Worm (Caenorhabditis elegans): Measurements from ENCODE around the gene C02B10.6.

C02B10.6 gene

ce11 chrIV:5078846-5079245 lies 8.2 kb downstream of the C02B10.6 start:
- TF ChIP-seq nhr-43 (tag; optimal IDR thresholded peaks at IDR 0.05; ENCODE audit: poor library complexity, severe bottlenecking) (no peak), nhr-25 (tag; optimal IDR thresholded peaks at IDR 0.05) (no peak), nhr-23 (tag; optimal IDR thresholded peaks at IDR 0.05) (no peak), ceh-82 (tag; optimal IDR thresholded peaks at IDR 0.05) (no peak), nhr-67 (tag; optimal IDR thresholded peaks at IDR 0.05) (no peak), lin-15B (tag; optimal IDR thresholded peaks at IDR 0.05) (no peak), jun-1 (tag; optimal IDR thresholded peaks at IDR 0.05) (no peak), nhr-237 (tag; optimal IDR thresholded peaks at IDR 0.05) (no peak), ceh-9 (tag; optimal IDR thresholded peaks at IDR 0.05) (no peak), nhr-28 (tag; optimal IDR thresholded peaks at IDR 0.05) (no peak), egl-27 (tag; optimal IDR thresholded peaks at IDR 0.05) (no peak), lin-39 (tag; optimal IDR thresholded peaks at IDR 0.05) (peak; percentile 52), ztf-4 (tag; optimal IDR thresholded peaks at IDR 0.05) (no peak), fkh-10 (GFP tag; optimal IDR thresholded peaks at IDR 0.05) (no peak), nhr-12 (tag; optimal IDR thresholded peaks at IDR 0.05) (no peak), egl-5 (tag; optimal IDR thresholded peaks at IDR 0.05) (peak; percentile 42), zag-1 (tag; optimal IDR thresholded peaks at IDR 0.05) (no peak), hmg-11 (tag; optimal IDR thresholded peaks at IDR 0.05) (peak; percentile 1), ama-1 (optimal IDR thresholded peaks at IDR 0.05) (no peak), ztf-11 (tag; optimal IDR thresholded peaks at IDR 0.05) (no peak), lsy-12 (tag; optimal IDR thresholded peaks at IDR 0.05) (no peak), nfya-1 (tag; optimal IDR thresholded peaks at IDR 0.05; ENCODE audit: insufficient read depth) (peak; percentile 19)

ce11 chrIV:5081122-5081521 lies 10.4 kb downstream of the C02B10.6 start:
- TF ChIP-seq pha-4 (tag; optimal IDR thresholded peaks at IDR 0.05) = no peak
- TF ChIP-seq ceh-9 (tag; optimal IDR thresholded peaks at IDR 0.05) = no peak
- TF ChIP-seq lsy-12 (tag; optimal IDR thresholded peaks at IDR 0.05) = no peak
- TF ChIP-seq mdl-1 (tag; optimal IDR thresholded peaks at IDR 0.05) = no peak
- TF ChIP-seq nfya-1 (tag; optimal IDR thresholded peaks at IDR 0.05; ENCODE audit: insufficient read depth) = peak; percentile 48
- no peak for TF ChIP-seq nhr-76 (tag; optimal IDR thresholded peaks at IDR 0.05)
- TF ChIP-seq unc-62 (GFP tag; optimal IDR thresholded peaks at IDR 0.05) = no peak
- no peak for TF ChIP-seq unc-39 (tag; optimal IDR thresholded peaks at IDR 0.05)
- TF ChIP-seq fos-1 (tag; optimal IDR thresholded peaks at IDR 0.05) = no peak
- TF ChIP-seq fkh-10 (GFP tag; optimal IDR thresholded peaks at IDR 0.05) = peak; percentile 46
- TF ChIP-seq daf-12 (tag; optimal IDR thresholded peaks at IDR 0.05) = no peak
- TF ChIP-seq skn-1 (tag; optimal IDR thresholded peaks at IDR 0.05) = no peak
- TF ChIP-seq egl-5 (tag; optimal IDR thresholded peaks at IDR 0.05) = peak; percentile 1

DNA sequence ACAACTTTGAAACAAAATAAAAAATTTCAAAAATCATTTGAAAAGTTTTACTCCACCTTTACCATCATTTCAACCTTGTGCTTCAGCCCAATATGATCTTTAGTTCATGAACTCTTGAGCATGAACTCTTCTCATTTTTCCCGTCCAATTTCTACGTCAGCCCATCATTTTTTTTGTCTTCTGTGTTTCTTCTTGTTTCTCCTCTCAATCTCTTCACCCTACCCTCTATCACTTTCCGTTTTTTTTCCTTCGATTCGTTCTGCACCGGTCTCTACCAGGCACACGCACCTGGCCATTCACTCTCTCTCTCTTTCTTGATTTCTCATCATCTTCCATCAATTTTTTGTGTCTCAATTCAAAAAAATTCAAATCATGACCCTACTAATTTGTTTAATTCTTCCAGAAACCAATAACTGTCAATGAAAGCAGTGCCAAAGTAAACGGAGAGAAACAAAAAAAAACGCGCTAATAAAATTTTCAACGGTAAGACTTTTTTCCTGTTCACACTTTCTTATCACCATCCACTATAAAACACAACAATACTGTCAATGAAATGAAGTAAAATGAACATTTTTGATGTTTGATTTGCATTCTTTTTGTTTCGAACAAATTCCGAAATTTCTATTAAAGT lies 12.3 kb downstream of the C02B10.6 start, which contains the start of gene pygo-1:
TSS of gene pygo-1 (plus strand) at position 404 of the 631 bp plus-strand sequence.
- no peak for TF ChIP-seq nhr-43 (tag; optimal IDR thresholded peaks at IDR 0.05; ENCODE audit: poor library complexity, severe bottlenecking)
- no peak for TF ChIP-seq ceh-28 (tag; optimal IDR thresholded peaks at IDR 0.05)
- no peak for TF ChIP-seq mml-1 (tag; optimal IDR thresholded peaks at IDR 0.05)
- peak; percentile 26 for TF ChIP-seq nfya-1 (tag; optimal IDR thresholded peaks at IDR 0.05; ENCODE audit: insufficient read depth)
- TF ChIP-seq snpc-4 (tag; optimal IDR thresholded peaks at IDR 0.05) = no peak
- TF ChIP-seq ama-1 (optimal IDR thresholded peaks at IDR 0.05) = peak; percentile 42
- no peak for TF ChIP-seq eor-1 (tag; optimal IDR thresholded peaks at IDR 0.05)
- TF ChIP-seq nhr-12 (tag; optimal IDR thresholded peaks at IDR 0.05) = no peak
- no peak for TF ChIP-seq hmg-11 (tag; optimal IDR thresholded peaks at IDR 0.05)
- peak; percentile 2 for TF ChIP-seq pha-4 (tag; optimal IDR thresholded peaks at IDR 0.05)
- TF ChIP-seq lsy-12 (tag; optimal IDR thresholded peaks at IDR 0.05) = no peak
- no peak for TF ChIP-seq skn-1 (tag; optimal IDR thresholded peaks at IDR 0.05)
- TF ChIP-seq elt-2 (tag; optimal IDR thresholded peaks at IDR 0.05) = peak; percentile 66
- TF ChIP-seq R02D3.7 (tag; optimal IDR thresholded peaks at IDR 0.05) = no peak

DNA sequence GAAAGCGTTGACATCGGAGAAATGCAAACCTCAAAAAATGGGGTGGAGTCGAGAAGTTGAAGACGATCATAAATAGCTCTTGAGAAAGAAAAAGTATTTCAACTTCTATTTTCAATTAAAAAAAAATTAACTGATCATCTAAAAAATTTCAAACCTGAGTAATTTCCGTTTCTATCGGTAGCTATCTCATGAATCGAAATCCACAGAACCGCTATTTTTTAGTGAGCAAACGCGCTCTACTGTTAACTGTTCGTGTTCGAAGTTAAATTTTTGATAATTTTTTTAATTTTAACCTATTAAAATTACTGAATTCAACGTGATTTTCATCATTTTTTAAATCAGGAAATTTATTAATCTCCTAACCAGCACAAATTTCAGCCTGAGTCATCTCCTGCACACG lies 13.1 kb downstream of the C02B10.6 start:
- TF ChIP-seq mml-1 (tag; optimal IDR thresholded peaks at IDR 0.05) = no peak
- no peak for TF ChIP-seq nhr-67 (tag; optimal IDR thresholded peaks at IDR 0.05)
- no peak for TF ChIP-seq nhr-23 (tag; optimal IDR thresholded peaks at IDR 0.05)
- TF ChIP-seq ztf-4 (tag; optimal IDR thresholded peaks at IDR 0.05) = no peak
- TF ChIP-seq nhr-28 (tag; optimal IDR thresholded peaks at IDR 0.05) = no peak
- no peak for TF ChIP-seq ztf-11 (tag; optimal IDR thresholded peaks at IDR 0.05)
- TF ChIP-seq nhr-237 (tag; optimal IDR thresholded peaks at IDR 0.05) = no peak
- no peak for TF ChIP-seq ama-1 (optimal IDR thresholded peaks at IDR 0.05)
- TF ChIP-seq tbx-2 (tag; optimal IDR thresholded peaks at IDR 0.05) = no peak
- no peak for TF ChIP-seq nhr-77 (tag; optimal IDR thresholded peaks at IDR 0.05)
- TF ChIP-seq lin-39 (tag; optimal IDR thresholded peaks at IDR 0.05) = no peak
- TF ChIP-seq nhr-43 (tag; optimal IDR thresholded peaks at IDR 0.05; ENCODE audit: poor library complexity, severe bottlenecking) = no peak
- TF ChIP-seq R02D3.7 (tag; optimal IDR thresholded peaks at IDR 0.05) = no peak
- no peak for TF ChIP-seq eor-1 (tag; optimal IDR thresholded peaks at IDR 0.05)
- no peak for TF ChIP-seq elt-3 (tag; optimal IDR thresholded peaks at IDR 0.05)
- TF ChIP-seq lsy-12 (tag; optimal IDR thresholded peaks at IDR 0.05) = no peak
